Worm (Caenorhabditis elegans) whole organism, early embryonic: Measurements from ENCODE around the gene wht-6.

Experiments used
- B0310.2 ChIP-seq: sonication (generic microtip); optimal IDR thresholded peaks from 2 replicates; lab custom pipeline; 2016; ENCODE audit warnings: mild to moderate bottlenecking, missing genetic modification characterization, missing compliant biosample characterization
- F13C5.2 ChIP-seq: sonication (generic microtip); optimal IDR thresholded peaks from 2 replicates; lab custom pipeline; 2017; ENCODE audit warnings: mild to moderate bottlenecking, missing genetic modification characterization, inconsistent platforms, missing compliant biosample characterization
- aly-1 ChIP-seq: sonication (generic microtip); optimal IDR thresholded peaks from 2 replicates; lab custom pipeline; 2016; ENCODE audit warnings: missing genetic modification characterization, missing compliant biosample characterization
- ama-1 ChIP-seq: fragments of 150-350 bp; optimal IDR thresholded peaks from 2 replicates; lab custom pipeline; 2014
- ceh-13 ChIP-seq: fragments of 200-800 bp; sonication (Bioruptor generic); optimal IDR thresholded peaks from 2 replicates; lab custom pipeline; 2018; ENCODE audit warnings: mild to moderate bottlenecking, missing genetic modification characterization, missing compliant biosample characterization
- ceh-36 ChIP-seq: sonication (generic microtip); optimal IDR thresholded peaks from 2 replicates; lab custom pipeline; 2016; ENCODE audit warnings: missing genetic modification characterization, inconsistent platforms, missing compliant biosample characterization
- ets-7 ChIP-seq: sonication (generic microtip); optimal IDR thresholded peaks from 2 replicates; lab custom pipeline; 2016; ENCODE audit warnings: missing genotype, missing genetic modification characterization, missing compliant biosample characterization
- flt-1 ChIP-seq: fragments of 200-800 bp; sonication (Bioruptor generic); IDR thresholded peaks from 2 replicates; pipeline ENCODE4 v1.3.6; 2022; ENCODE audit warnings: missing genetic modification characterization, missing compliant biosample characterization
- hmbx-1 ChIP-seq: sonication (generic microtip); optimal IDR thresholded peaks from 2 replicates; lab custom pipeline; 2016; ENCODE audit warnings: mild to moderate bottlenecking, missing genetic modification characterization, missing compliant biosample characterization
- hmg-4 ChIP-seq: fragments of 200-800 bp; sonication (Bioruptor generic); optimal IDR thresholded peaks from 2 replicates; lab custom pipeline; 2018; ENCODE audit warnings: mild to moderate bottlenecking, missing genetic modification characterization, missing compliant biosample characterization
- hnd-1 ChIP-seq: sonication (generic microtip); optimal IDR thresholded peaks from 2 replicates; lab custom pipeline; 2016; ENCODE audit warnings: missing genetic modification characterization, missing compliant biosample characterization
- pes-1 ChIP-seq: fragments of 200-800 bp; sonication (Bioruptor generic); IDR thresholded peaks from 2 replicates; pipeline ENCODE4 v1.3.6; 2022; ENCODE audit warnings: missing genetic modification reagents, missing genetic modification characterization, missing compliant biosample characterization
- scrt-1 ChIP-seq: fragments of 200-800 bp; sonication (Bioruptor generic); IDR thresholded peaks from 2 replicates; pipeline ENCODE4 v1.3.6; 2022; ENCODE audit warnings: missing genetic modification characterization, missing compliant biosample characterization
- sea-1 ChIP-seq: fragments of 200-800 bp; sonication (Bioruptor generic); conservative IDR thresholded peaks from 2 replicates; pipeline ENCODE4 v1.3.6; 2022; ENCODE audit warnings: missing genetic modification characterization, missing compliant biosample characterization
- tbx-11 ChIP-seq: fragments of 200-800 bp; sonication (Bioruptor generic); IDR thresholded peaks from 2 replicates; pipeline ENCODE4 v1.3.6; 2022; ENCODE audit warnings: missing genetic modification characterization, missing compliant biosample characterization
- tbx-37 ChIP-seq: fragments of 200-800 bp; sonication (Bioruptor generic); conservative IDR thresholded peaks from 2 replicates; pipeline ENCODE4 v1.3.6; 2022; ENCODE audit warnings: missing genetic modification reagents, missing genetic modification characterization, missing compliant biosample characterization
- tra-4 ChIP-seq: sonication (generic microtip); optimal IDR thresholded peaks from 2 replicates; lab custom pipeline; 2017; ENCODE audit warnings: missing genetic modification characterization, missing compliant biosample characterization

The wht-6 gene

DNA sequence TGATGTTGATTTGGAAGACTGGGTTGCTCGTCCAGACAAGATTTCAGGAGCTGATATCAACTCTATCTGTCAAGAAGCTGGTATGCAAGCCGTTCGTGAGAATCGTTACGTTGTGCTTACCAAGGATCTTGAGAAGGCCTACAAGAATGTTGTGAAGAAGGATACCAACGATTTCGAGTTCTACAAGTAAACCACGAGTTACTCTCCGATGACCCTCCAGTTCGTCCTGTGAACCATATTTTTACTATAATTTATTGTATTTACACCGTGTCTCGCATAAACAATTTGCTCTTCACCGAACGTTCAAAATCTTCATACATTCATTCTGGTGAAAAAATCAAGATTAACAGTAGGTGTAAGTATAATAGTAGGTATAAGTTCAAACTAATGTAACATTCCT, 19.4 kb downstream of the wht-6 start:
- TF ChIP-seq hnd-1 (no peak), hmbx-1 (no peak), flt-1 (GFP tag; lab: Robert Waterston, UW) (no peak), ets-7 (tag; lab: Kevin White, UChicago) (no peak), ceh-36 (tag; lab: Kevin White, UChicago) (no peak), aly-1 (tag; lab: Kevin White, UChicago) (no peak), sea-1 (GFP tag; lab: Robert Waterston, UW) (no peak), B0310.2 (tag; lab: Kevin White, UChicago) (no peak), pes-1 (GFP tag; lab: Robert Waterston, UW) (no peak), ama-1 (no peak)

ce11 chrIII:6492807-6493206, 21.3 kb downstream of the wht-6 start, which contains the start of gene srb-11:
Gene srb-11 (minus strand): TSS chrIII:6492907.
- TF ChIP-seq aly-1 (tag; lab: Kevin White, UChicago) (no peak), pes-1 (GFP tag; lab: Robert Waterston, UW) (no peak), flt-1 (GFP tag; lab: Robert Waterston, UW) (no peak), tbx-11 (GFP tag; lab: Robert Waterston, UW) (no peak), B0310.2 (tag; lab: Kevin White, UChicago) (no peak), ets-7 (tag; lab: Kevin White, UChicago) (no peak), hnd-1 (no peak), hmbx-1 (no peak), ama-1 (no peak), sea-1 (GFP tag; lab: Robert Waterston, UW) (no peak), F13C5.2 (tag; lab: Kevin White, UChicago) (no peak), tbx-37 (no peak), scrt-1 (GFP tag; lab: Robert Waterston, UW) (no peak), hmg-4 (no peak), ceh-36 (tag; lab: Kevin White, UChicago) (no peak)

DNA sequence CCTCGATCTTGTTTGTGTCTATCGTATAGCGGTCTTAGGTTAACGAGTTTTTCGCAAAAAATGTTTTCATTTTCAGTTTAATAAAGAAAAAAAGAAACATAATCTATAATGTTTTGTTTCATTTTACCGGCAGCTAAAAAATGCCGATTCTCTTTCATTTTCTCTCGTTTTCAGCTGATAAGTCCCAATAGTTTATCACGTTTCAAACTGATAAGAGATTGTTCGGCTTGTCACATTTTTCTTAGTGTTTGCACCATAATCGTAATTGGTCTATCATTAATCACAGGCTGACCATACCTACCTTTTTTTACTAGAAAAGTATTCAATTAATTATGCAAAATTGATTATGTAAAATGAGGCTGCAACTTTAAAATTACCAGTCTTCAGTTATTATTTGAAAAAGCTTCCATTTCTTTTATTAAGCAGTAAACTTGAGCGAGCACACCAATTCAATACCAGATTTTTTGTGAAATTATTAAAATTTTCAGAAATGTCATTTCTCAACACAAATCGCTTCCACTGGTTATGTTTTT, 23.7 kb downstream of the wht-6 start, which contains the start of gene F23F12.13:
F23F12.13 (plus strand) TSS at position 483 of the 533 bp plus-strand sequence.
- no peak for TF ChIP-seq B0310.2 (tag; lab: Kevin White, UChicago)

ce11 chrIII:6498176-6498575, 26.6 kb downstream of the wht-6 start, which contains the start of gene sdz-15:
Gene sdz-15 (plus strand): TSS chrIII:6498476.
- TF ChIP-seq ets-7 (tag; lab: Kevin White, UChicago): no peak
- no peak for TF ChIP-seq flt-1 (GFP tag; lab: Robert Waterston, UW)
- no peak for TF ChIP-seq ceh-13 (GFP tag; lab: Kevin White, UChicago)
- no peak for TF ChIP-seq ceh-36 (tag; lab: Kevin White, UChicago)
- no peak for TF ChIP-seq hmg-4

DNA sequence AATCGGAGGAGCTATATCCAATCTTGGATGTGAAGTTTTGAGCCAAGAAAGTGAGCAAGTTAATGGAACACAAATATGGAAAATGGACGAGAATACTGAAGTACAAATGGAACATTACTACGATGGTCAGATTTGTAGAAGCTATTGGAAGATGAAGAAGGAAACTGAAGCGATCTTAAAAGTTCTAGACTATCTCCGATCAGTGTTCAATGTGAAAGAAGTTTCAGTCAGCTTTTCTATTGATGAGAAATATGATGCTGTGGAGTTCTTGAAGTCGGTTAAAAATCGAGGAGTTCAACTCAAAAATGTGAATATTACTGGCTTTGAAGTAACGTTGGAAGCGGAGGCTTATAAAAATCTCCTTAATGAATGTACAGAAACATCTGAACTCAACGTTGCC, 27.6 kb downstream of the wht-6 start:
- TF ChIP-seq ama-1 (no peak), B0310.2 (tag; lab: Kevin White, UChicago) (no peak), sea-1 (GFP tag; lab: Robert Waterston, UW) (no peak), hmbx-1 (no peak), pes-1 (GFP tag; lab: Robert Waterston, UW) (no peak), scrt-1 (GFP tag; lab: Robert Waterston, UW) (no peak), flt-1 (GFP tag; lab: Robert Waterston, UW) (no peak), ceh-36 (tag; lab: Kevin White, UChicago) (no peak), hnd-1 (no peak), aly-1 (tag; lab: Kevin White, UChicago) (no peak), tra-4 (tag; lab: Kevin White, UChicago) (no peak), hmg-4 (no peak), ceh-13 (GFP tag; lab: Kevin White, UChicago) (no peak), ets-7 (tag; lab: Kevin White, UChicago) (no peak), tbx-11 (GFP tag; lab: Robert Waterston, UW) (no peak), tbx-37 (no peak)

ce11 chrIII:6500032-6500564, 28.5 kb downstream of the wht-6 start, which contains the start of gene F23F12.3:
Gene F23F12.3 (plus strand): TSS chrIII:6500514.
- TF ChIP-seq tra-4 (tag; lab: Kevin White, UChicago) (no peak), pes-1 (GFP tag; lab: Robert Waterston, UW) (no peak), tbx-11 (GFP tag; lab: Robert Waterston, UW) (no peak), aly-1 (tag; lab: Kevin White, UChicago) (no peak), flt-1 (GFP tag; lab: Robert Waterston, UW) (no peak), sea-1 (GFP tag; lab: Robert Waterston, UW) (no peak), tbx-37 (no peak), ama-1 (no peak), hmbx-1 (no peak), hmg-4 (no peak), F13C5.2 (tag; lab: Kevin White, UChicago) (no peak), B0310.2 (tag; lab: Kevin White, UChicago) (no peak)

- TF ChIP-seq sea-1 (GFP tag; lab: Robert Waterston, UW) (no peak), flt-1 (GFP tag; lab: Robert Waterston, UW) (no peak), tra-4 (tag; lab: Kevin White, UChicago) (no peak), ama-1 (no peak), scrt-1 (GFP tag; lab: Robert Waterston, UW) (no peak)
Measured at ce11 chrIII:6507832-6508231, 36.3 kb downstream of the wht-6 start, which contains the start of gene F23F12.12. Gene F23F12.12 (plus strand): TSS chrIII:6508132.

ce11 chrIII:6508327-6508726, 36.8 kb downstream of the wht-6 start:
- TF ChIP-seq aly-1 (tag; lab: Kevin White, UChicago): no peak
- TF ChIP-seq tbx-37: no peak
- no peak for TF ChIP-seq pes-1 (GFP tag; lab: Robert Waterston, UW)
- TF ChIP-seq sea-1 (GFP tag; lab: Robert Waterston, UW): no peak
- no peak for TF ChIP-seq tbx-11 (GFP tag; lab: Robert Waterston, UW)
- TF ChIP-seq ceh-13 (GFP tag; lab: Kevin White, UChicago): no peak
- no peak for TF ChIP-seq ama-1
- no peak for TF ChIP-seq ceh-36 (tag; lab: Kevin White, UChicago)
- no peak for TF ChIP-seq flt-1 (GFP tag; lab: Robert Waterston, UW)
- no peak for TF ChIP-seq scrt-1 (GFP tag; lab: Robert Waterston, UW)
- TF ChIP-seq hmbx-1: no peak
- TF ChIP-seq ets-7 (tag; lab: Kevin White, UChicago): no peak
- no peak for TF ChIP-seq B0310.2 (tag; lab: Kevin White, UChicago)
- no peak for TF ChIP-seq tra-4 (tag; lab: Kevin White, UChicago)
- no peak for TF ChIP-seq hmg-4
- TF ChIP-seq F13C5.2 (tag; lab: Kevin White, UChicago): no peak
- no peak for TF ChIP-seq hnd-1
